Worm (Caenorhabditis elegans) whole organism, L4/young adult: Measurements from ENCODE around the gene Y38C1AA.12.

Source experiments
- W03F9.2 ChIP-seq: fragments of 150-350 bp; optimal IDR thresholded peaks from 2 replicates; lab custom pipeline; 2014; ENCODE audit warnings: missing biosample characterization, missing genetic modification characterization
- him-1 ChIP-seq: sonication (generic microtip); optimal IDR thresholded peaks from 2 replicates; lab custom pipeline; 2016; ENCODE audit warnings: missing genotype, missing genetic modification reagents, missing genetic modification characterization, missing compliant biosample characterization

DNA sequence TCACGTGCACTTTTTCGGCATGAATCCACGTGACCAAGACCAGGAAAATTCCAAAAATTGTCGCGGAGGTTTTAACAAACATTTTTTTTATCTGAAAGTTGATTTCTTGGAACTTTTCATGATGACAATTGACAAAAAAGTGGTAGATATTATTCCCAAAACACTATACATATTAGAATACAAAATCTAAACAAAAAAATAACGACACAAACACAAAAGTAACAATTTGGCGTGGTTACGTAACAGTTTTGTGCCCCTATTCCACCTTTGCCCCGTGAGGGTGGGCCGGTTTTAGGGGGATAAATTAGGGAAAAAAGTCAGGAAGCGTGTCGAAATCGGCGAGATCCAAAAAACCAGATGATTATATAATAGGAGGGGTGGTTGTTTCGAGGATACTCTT, 34.2 kb upstream of the Y38C1AA.12 start, which contains the start of gene gegf-1:
- TF ChIP-seq W03F9.2, result no peak
- no peak for TF ChIP-seq him-1 (tag; lab: Kevin White, UChicago)
